Fruit fly (Drosophila melanogaster) whole organism, larva: ENCODE data around the gene CG10486.

Source experiments
- noc ChIP-seq: fragments of 200-800 bp; sonication (Bioruptor generic); optimal IDR thresholded peaks from 3 replicates; lab custom pipeline; 2019; ENCODE audit warnings: missing biosample characterization, mild to moderate bottlenecking, missing genetic modification characterization, moderate library complexity

The CG10486 gene

DNA sequence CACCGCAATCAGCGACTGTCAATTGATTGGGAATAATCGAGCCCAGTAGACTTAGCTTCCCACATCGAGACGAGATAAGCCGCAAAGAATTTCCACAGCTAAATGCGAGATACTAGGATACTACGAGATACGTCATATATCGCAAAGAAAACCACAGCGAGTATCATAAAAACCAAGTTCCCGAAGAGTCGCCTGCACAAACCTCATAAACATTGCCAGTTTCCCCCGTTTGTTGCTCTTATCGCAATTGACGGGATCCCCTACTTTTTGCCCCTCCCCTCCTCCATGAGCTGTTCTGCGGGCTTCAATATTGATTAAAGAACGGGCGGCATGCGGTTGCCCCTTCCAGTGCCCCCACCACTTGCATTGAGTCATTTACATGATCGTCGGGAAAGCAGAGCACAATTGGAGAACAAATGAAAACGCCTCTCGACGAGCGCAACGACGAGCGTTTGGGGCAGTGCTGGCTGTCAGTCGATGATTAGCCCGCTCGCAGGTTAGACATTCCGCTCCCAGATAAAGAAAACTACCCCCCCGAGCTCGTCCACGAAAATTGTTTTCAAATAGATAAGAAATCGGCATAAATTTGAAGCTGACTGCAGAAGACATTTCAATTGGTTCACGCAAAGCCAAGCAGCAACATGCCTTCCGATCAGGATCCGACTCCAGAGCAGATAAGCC is 15.6 kb upstream of the CG10486 start, which contains the start of gene CG32407:
Gene CG32407 (plus strand): TSS at position 51 of the 681 bp plus-strand sequence.
- TF ChIP-seq noc (tag; lab: Kevin White, UChicago) = peak; percentile 11

- no peak for TF ChIP-seq noc (tag; lab: Kevin White, UChicago)
These were observed 14.7 kb upstream of the CG10486 start, which contains the start of gene PXo for dm6 chr3L:5921216-5921615. Gene PXo (minus strand): TSS chr3L:5921316.

- no peak for TF ChIP-seq noc (tag; lab: Kevin White, UChicago)
These were observed 14.3 kb upstream of the CG10486 start for dm6 chr3L:5920778-5921177.

dm6 chr3L:5907077-5907476 is 578 bp upstream of the CG10486 start, which contains the start of gene CG13288:
Gene CG13288 (plus strand): TSS chr3L:5907381.
- no peak for TF ChIP-seq noc (tag; lab: Kevin White, UChicago)

DNA sequence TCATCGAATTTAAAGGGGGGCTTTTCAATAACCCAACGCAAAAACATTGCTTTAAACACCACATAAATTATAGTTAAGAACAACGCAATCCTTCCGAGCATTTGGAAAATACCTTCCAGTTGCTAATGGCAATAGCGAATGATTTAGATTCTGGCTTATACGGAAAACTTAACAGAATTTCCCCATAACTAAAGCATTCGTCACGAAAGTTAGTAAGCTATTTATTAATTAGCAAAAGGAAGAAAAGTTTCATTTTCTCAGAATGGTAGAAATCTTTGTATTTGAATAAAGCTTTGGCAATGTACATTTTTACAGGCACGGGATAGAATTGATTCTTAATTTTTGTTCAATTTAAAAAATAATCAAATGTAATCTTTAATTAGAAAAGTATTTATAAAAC is 2.5 kb downstream of the CG10486 start, which contains the start of gene CG32413:
Gene CG32413 (minus strand): TSS at position 101 of the 400 bp plus-strand sequence.
- TF ChIP-seq noc (tag; lab: Kevin White, UChicago) = no peak

DNA sequence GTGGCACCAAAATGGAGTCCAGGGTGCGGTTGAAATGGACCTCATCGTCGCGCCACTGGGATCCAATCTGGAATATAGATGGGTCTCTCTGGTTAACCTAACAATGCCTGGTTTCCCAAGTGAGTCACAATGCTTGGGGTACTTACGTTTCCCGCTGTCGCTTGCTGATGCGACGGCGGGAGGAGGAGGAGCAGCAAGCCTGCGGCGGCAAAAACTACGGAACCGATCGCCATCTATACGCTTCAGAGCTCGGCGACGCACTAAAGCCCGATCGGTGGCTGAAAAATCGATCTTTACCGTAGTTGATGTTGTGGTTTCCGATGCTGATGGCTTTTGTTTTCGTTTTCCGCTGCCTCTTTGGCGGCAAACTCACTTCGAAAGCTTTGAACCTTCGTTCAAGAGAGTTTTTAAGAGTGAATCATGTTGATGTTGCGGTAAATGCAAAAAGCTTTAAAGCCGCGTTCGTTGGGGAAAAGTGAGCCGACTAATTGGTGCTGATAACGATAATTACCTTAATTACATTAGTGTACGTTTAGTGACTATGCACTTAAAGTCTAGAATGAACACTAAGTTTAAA is 4.2 kb downstream of the CG10486 start, which contains the start of gene QC:
Gene QC (minus strand): TSS at position 268 of the 577 bp plus-strand sequence.
- no peak for TF ChIP-seq noc (tag; lab: Kevin White, UChicago)

DNA sequence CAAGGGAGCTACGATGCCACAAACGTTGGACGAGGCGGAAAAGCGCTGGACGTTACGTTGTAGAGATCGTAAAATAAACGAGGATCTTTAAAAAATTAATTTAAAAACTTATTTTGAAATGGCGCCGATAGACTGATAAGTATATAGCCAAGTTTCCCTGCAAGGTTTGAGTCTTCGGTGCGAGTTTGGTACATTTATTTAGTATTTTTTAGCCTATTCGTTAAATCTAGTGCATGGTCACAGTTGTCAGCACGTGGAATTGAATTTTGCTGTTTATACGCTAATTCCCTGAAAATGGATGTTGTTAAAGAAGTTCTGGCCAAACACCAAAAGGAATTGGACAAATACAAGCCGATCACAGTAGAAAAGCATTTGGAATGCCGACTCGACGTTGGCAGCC is 7.2 kb downstream of the CG10486 start, which contains the start of gene CG32409:
Gene CG32409 (plus strand): TSS at position 224 of the 400 bp plus-strand sequence.
- TF ChIP-seq noc (tag; lab: Kevin White, UChicago) = no peak

dm6 chr3L:5897228-5897688 is 9.2 kb downstream of the CG10486 start, which contains the start of the genes PolE2 and CG5592:
Gene PolE2 (minus strand): TSS chr3L:5897435.
Gene CG5592 (plus strand): TSS chr3L:5897638.
- TF ChIP-seq noc (tag; lab: Kevin White, UChicago) = no peak

DNA sequence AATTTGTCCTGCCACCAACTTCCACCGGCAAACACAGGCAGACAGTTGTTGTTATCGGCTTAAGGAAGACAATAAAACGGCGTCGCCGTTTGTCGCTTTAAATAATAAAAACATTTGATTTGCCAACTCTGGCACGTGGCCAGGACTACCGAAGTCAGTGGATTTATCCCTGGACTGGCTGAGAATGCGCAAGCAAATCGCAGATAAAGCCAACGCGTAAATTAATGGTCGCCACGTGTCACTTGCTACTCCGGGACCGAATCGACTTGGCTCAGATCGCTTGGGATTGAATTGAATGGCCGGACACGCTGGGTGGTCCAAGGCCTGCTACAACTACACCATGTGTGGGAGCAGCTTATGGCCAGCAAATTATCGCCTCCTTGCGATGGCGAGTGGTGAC is 13.4 kb downstream of the CG10486 start:
- no peak for TF ChIP-seq noc (tag; lab: Kevin White, UChicago)

- TF ChIP-seq noc (tag; lab: Kevin White, UChicago) = no peak
These were observed 14.7 kb downstream of the CG10486 start for dm6 chr3L:5891812-5892211.

DNA sequence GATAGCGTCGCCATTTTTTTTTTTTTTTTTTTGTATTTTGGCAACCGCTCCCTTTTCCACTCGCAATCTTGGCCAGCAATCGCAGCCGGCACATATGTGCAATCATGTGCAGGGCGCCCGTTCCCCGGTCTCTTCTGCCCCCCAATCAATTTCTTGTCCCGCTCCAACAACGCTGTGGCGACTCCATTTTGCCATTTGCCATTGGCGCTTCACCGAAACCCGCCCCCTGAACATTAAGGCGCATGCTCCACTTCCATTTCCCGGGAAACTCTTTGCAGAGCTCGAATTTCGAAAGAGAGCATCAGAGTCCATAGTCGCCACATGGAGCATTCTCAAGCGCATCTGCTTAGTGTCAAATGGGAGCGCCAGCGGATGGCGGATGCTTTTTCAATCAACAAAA is 15.4 kb downstream of the CG10486 start:
- TF ChIP-seq noc (tag; lab: Kevin White, UChicago) = no peak

dm6 chr3L:5884735-5885134 is 21.8 kb downstream of the CG10486 start:
- TF ChIP-seq noc (tag; lab: Kevin White, UChicago) = no peak

dm6 chr3L:5882209-5882403 is 24.4 kb downstream of the CG10486 start, which contains the start of gene CG13287:
Gene CG13287 (plus strand): TSS chr3L:5882304.
- no peak for TF ChIP-seq noc (tag; lab: Kevin White, UChicago)

dm6 chr3L:5881310-5882208 is 24.9 kb downstream of the CG10486 start:
- no peak for TF ChIP-seq noc (tag; lab: Kevin White, UChicago)

dm6 chr3L:5878734-5879291 is 27.7 kb downstream of the CG10486 start:
- no peak for TF ChIP-seq noc (tag; lab: Kevin White, UChicago)
